Worm (Caenorhabditis elegans) whole organism, young adult: ENCODE measurements around the gene cul-5.

ENCODE experiments used
- B0336.3 ChIP-seq: fragments of 200-800 bp; sonication (Bioruptor generic); IDR thresholded peaks from 2 replicates; pipeline ENCODE4 v1.3.6; 2022; ENCODE audit warnings: missing genetic modification characterization, missing compliant biosample characterization
- F49E8.2 ChIP-seq: sonication (generic microtip); optimal IDR thresholded peaks from 3 replicates; lab custom pipeline; 2017; ENCODE audit warnings: missing genetic modification characterization, mild to moderate bottlenecking, missing compliant biosample characterization, antibody characterized with exemption, moderate library complexity; ENCODE audit not compliant: insufficient read depth
- K12H6.12 ChIP-seq: fragments of 200-800 bp; sonication (Bioruptor generic); optimal IDR thresholded peaks from 2 replicates; lab custom pipeline; 2018; ENCODE audit warnings: mild to moderate bottlenecking, missing genetic modification characterization, missing compliant biosample characterization
- T07F8.4 ChIP-seq: sonication (generic microtip); optimal IDR thresholded peaks from 2 replicates; lab custom pipeline; 2016; ENCODE audit warnings: mild to moderate bottlenecking, missing genetic modification characterization, moderate library complexity, missing compliant biosample characterization
- ceh-91 ChIP-seq: fragments of 200-800 bp; sonication (Bioruptor generic); IDR thresholded peaks from 2 replicates; pipeline ENCODE4 v1.3.6; 2022; ENCODE audit warnings: missing genetic modification reagents, missing genetic modification characterization, missing compliant biosample characterization
- efl-1 ChIP-seq: fragments of 150-350 bp; optimal IDR thresholded peaks from 2 replicates; lab custom pipeline; 2014; ENCODE audit warnings: missing biosample characterization, missing genetic modification reagents, missing genetic modification characterization
- nfya-2 ChIP-seq: fragments of 200-800 bp; sonication (Bioruptor generic); IDR thresholded peaks from 2 replicates; pipeline ENCODE4 v1.3.6; 2022; ENCODE audit warnings: missing genetic modification reagents, missing genetic modification characterization, missing compliant biosample characterization
- rcor-1 ChIP-seq: fragments of 200-800 bp; sonication (Bioruptor generic); IDR thresholded peaks from 2 replicates; pipeline ENCODE4 v1.3.6; 2022; ENCODE audit warnings: missing genetic modification reagents, missing genetic modification characterization, missing compliant biosample characterization
- unc-62 ChIP-seq: fragments of 150-350 bp; optimal IDR thresholded peaks from 2 replicates; lab custom pipeline; 2014; ENCODE audit warnings: missing biosample characterization, missing genetic modification reagents, missing genetic modification characterization
- ztf-3 ChIP-seq: fragments of 200-800 bp; sonication (Bioruptor generic); optimal IDR thresholded peaks from 2 replicates; lab custom pipeline; 2018; ENCODE audit warnings: mild to moderate bottlenecking, missing genetic modification characterization, missing compliant biosample characterization

DNA sequence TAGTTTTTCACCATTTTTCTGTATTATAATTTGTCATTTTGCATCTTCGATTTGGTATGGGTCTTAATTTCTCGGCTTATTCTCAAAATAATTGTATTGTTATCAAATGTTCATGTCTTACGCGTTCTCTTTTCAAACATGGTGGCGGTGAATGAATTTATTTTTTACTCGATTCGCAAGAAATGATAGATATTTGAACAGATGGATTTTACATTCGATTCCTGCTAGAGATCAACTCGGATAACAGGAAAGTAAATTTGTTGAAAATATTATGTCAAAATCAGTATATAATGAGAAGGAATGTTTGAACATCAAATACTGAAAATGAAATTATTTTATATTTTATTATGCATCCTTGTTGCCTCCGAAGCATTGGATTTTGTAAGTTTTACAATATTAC is 3.6 kb downstream of the cul-5 start, which contains the start of gene ZK856.4:
- TF ChIP-seq F49E8.2 (tag; lab: Kevin White, UChicago), result no peak
- no peak for TF ChIP-seq nfya-2 (GFP tag; lab: Robert Waterston, UW)
- TF ChIP-seq ceh-91, result no peak
- TF ChIP-seq ztf-3, result no peak
- no peak for TF ChIP-seq B0336.3 (GFP tag; lab: Robert Waterston, UW)
- no peak for TF ChIP-seq efl-1 (GFP tag; lab: Kevin White, UChicago)
- no peak for TF ChIP-seq T07F8.4 (tag; lab: Kevin White, UChicago)
- no peak for TF ChIP-seq rcor-1 (GFP tag; lab: Robert Waterston, UW)
- no peak for TF ChIP-seq unc-62 (GFP tag; lab: Kevin White, UChicago)
- TF ChIP-seq K12H6.12 (tag; lab: Kevin White, UChicago), result no peak
